Worm (Caenorhabditis elegans): Measurements from ENCODE around the gene F32D8.14.

F32D8.14 gene

DNA sequence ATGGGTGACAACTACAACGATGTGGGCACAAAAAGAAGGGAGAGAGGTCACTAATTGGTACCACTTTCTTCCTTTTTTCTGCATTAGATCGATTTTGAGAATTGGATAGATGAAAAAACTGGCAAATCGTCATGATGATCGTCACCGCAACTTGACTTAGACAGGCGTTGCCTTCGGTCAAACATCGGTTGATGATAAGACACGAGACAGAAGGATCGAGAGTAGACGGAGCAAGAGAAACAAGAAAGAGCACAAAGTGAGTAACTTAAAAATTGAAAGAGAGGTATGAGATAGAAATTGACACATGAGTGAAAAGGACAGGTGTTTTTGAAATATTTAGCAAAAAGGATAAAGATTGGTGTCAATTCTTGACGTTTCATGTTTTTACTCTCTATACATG, 24.5 kb downstream of the F32D8.14 start:
- TF ChIP-seq hmbx-1 (tag; optimal IDR thresholded peaks at IDR 0.05) (no peak), sea-1 (GFP tag; conservative IDR thresholded peaks at IDR 0.05) (no peak), pes-1 (GFP tag; IDR thresholded peaks at IDR 0.05) (no peak), ama-1 (optimal IDR thresholded peaks at IDR 0.05) (no peak), aly-1 (tag; optimal IDR thresholded peaks at IDR 0.05) (no peak), tbx-37 (GFP tag; conservative IDR thresholded peaks at IDR 0.05) (no peak), ceh-13 (GFP tag; optimal IDR thresholded peaks at IDR 0.05) (no peak)

DNA sequence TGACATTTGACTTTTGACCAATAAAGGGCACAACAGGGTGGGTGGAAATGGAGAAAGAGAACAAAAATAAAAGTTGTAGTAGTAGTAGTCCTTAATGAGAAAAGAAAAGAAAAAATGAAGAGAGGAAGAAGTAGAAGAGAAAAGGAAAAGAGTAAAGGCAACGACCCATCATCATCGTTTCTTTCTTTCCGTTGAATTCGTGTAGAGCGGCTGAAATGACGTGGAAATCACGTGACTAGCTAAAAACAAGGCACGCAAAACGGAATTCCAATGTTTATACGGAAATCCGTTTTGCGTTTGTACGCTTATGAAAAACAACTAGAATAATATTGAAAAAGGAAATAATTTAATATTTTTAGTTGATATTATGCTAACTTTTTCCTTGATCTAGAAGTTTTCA, 27.0 kb downstream of the F32D8.14 start:
- no peak for TF ChIP-seq ceh-36 (tag; optimal IDR thresholded peaks at IDR 0.05)
- TF ChIP-seq F13C5.2 (tag; optimal IDR thresholded peaks at IDR 0.05) = no peak
- no peak for TF ChIP-seq hmg-4 (GFP tag; optimal IDR thresholded peaks at IDR 0.05)
- TF ChIP-seq hmbx-1 (tag; optimal IDR thresholded peaks at IDR 0.05) = no peak
- no peak for TF ChIP-seq hnd-1 (tag; optimal IDR thresholded peaks at IDR 0.05)

DNA sequence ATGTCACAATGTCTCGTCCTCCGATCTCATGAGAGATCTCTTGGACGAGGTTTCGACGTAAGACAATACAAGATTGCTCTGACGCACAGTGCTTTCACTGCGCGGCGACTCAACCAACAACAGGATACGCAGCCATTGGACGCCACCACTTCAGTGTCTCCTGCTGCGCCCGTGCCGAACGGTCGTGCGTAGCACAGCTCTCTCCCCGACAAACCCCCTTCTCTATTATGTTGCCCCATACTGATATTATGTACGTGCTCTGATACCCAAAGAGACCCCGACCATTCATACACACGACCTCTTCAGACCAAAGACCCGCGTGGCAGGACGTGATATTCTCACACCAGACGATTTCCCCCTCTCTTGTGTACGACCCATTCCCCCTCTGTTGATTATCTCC, 28.2 kb downstream of the F32D8.14 start:
- peak; percentile 43; the same call in 1 of the 2 replicates for TF ChIP-seq sea-1 (GFP tag; conservative IDR thresholded peaks at IDR 0.05)

DNA sequence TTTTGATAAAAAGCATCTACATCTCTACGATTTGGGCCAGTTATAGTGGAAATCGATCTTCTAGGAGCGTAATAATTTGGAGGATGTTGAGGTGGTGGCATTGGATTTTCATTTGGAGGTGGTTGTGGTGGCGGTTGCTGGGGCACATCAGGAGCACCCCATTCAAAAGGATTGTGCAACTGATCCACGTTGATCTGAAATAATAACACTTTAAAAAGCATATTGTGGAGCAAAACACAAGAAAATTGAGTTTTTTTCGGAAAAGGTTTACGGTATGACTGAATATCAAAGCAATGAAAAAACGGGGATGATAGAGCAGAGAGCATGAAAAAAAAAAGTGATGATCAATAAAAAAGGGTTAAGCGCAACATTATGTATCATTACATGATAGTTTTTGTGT, 29.0 kb downstream of the F32D8.14 start, which contains the start of gene saeg-1:
Gene saeg-1 (minus strand): TSS at position 101 of the 400 bp plus-strand sequence.
- TF ChIP-seq B0310.2 (tag; optimal IDR thresholded peaks at IDR 0.05) (no peak), ets-7 (tag; optimal IDR thresholded peaks at IDR 0.05) (no peak), ceh-36 (tag; optimal IDR thresholded peaks at IDR 0.05) (no peak), hmbx-1 (tag; optimal IDR thresholded peaks at IDR 0.05) (no peak), hnd-1 (tag; optimal IDR thresholded peaks at IDR 0.05) (no peak), tra-4 (tag; optimal IDR thresholded peaks at IDR 0.05) (no peak), pes-1 (GFP tag; IDR thresholded peaks at IDR 0.05) (no peak), tbx-11 (GFP tag; IDR thresholded peaks at IDR 0.05) (no peak)

DNA sequence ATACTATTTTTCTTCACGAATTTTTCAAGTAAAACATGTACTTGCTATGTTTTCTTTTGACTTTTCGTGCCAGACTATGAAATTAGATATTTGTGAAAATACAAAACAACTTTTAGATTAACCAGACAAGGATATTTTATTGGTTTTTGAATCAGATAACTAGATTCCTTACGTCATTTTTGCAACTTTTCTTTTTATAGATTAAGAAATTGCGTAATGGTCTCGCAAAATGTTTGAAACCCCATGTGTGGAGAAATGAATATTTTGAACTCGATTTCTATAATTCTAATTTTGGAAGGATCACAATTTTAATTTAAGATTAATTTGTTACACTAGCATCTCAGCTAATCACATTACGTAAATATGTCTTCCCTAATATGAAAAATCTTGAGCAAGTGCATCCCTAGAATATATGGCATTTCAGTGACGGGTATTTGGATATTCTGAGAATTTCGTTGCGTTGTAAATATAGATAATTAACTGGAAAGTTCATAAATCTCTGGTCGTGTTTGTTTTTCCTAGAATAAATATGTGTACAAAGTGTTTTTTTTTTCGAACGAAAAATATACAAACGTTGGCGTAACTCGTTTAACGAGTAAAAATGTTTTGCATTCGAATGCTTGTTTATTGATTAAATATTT, 32.0 kb downstream of the F32D8.14 start:
- TF ChIP-seq sea-1 (GFP tag; conservative IDR thresholded peaks at IDR 0.05) (no peak), flt-1 (GFP tag; IDR thresholded peaks at IDR 0.05) (no peak), aly-1 (tag; optimal IDR thresholded peaks at IDR 0.05) (no peak), tra-4 (tag; optimal IDR thresholded peaks at IDR 0.05) (no peak), B0310.2 (tag; optimal IDR thresholded peaks at IDR 0.05) (no peak), hmbx-1 (tag; optimal IDR thresholded peaks at IDR 0.05) (no peak)

DNA sequence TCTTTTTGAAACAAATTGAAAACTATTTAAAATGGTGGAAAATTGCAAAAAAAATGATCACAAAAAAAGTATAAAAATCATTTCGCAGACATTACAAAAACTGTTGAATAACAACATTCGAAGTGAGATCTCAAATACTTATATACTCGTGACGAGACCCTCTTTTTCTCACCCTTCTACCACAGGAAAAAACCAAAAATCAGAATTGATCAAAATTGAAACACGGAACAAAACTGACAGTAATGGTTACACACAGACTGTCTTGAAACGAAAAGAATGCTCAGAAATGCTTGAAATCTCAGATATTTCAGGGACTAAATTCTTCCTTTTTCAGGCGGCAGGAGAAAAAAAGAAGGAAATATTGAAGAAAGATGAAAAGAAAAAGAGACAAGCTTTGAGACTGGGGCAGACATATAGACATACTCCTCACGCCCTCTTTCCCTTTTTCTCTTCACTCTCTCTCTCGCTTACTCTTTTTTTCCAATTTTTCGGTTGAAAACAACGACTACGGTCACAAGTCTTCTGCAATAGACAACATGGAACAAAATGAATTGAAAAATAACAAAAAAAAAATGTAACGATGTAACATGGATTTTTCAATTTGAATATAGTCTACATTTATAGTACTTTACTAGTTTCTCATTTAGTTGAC, 32.9 kb downstream of the F32D8.14 start:
- no peak for TF ChIP-seq scrt-1 (GFP tag; IDR thresholded peaks at IDR 0.05)
- TF ChIP-seq tbx-37 (GFP tag; conservative IDR thresholded peaks at IDR 0.05) = no peak
- TF ChIP-seq flt-1 (GFP tag; IDR thresholded peaks at IDR 0.05) = no peak
- TF ChIP-seq F13C5.2 (tag; optimal IDR thresholded peaks at IDR 0.05) = no peak
- no peak for TF ChIP-seq hnd-1 (tag; optimal IDR thresholded peaks at IDR 0.05)
- TF ChIP-seq ets-7 (tag; optimal IDR thresholded peaks at IDR 0.05) = no peak
- TF ChIP-seq ama-1 (optimal IDR thresholded peaks at IDR 0.05) = no peak
- TF ChIP-seq tbx-11 (GFP tag; IDR thresholded peaks at IDR 0.05) = no peak
- no peak for TF ChIP-seq hmg-4 (GFP tag; optimal IDR thresholded peaks at IDR 0.05)
- no peak for TF ChIP-seq hmbx-1 (tag; optimal IDR thresholded peaks at IDR 0.05)
- no peak for TF ChIP-seq pes-1 (GFP tag; IDR thresholded peaks at IDR 0.05)
- TF ChIP-seq sea-1 (GFP tag; conservative IDR thresholded peaks at IDR 0.05) = no peak
- no peak for TF ChIP-seq ceh-36 (tag; optimal IDR thresholded peaks at IDR 0.05)
- no peak for TF ChIP-seq B0310.2 (tag; optimal IDR thresholded peaks at IDR 0.05)

DNA sequence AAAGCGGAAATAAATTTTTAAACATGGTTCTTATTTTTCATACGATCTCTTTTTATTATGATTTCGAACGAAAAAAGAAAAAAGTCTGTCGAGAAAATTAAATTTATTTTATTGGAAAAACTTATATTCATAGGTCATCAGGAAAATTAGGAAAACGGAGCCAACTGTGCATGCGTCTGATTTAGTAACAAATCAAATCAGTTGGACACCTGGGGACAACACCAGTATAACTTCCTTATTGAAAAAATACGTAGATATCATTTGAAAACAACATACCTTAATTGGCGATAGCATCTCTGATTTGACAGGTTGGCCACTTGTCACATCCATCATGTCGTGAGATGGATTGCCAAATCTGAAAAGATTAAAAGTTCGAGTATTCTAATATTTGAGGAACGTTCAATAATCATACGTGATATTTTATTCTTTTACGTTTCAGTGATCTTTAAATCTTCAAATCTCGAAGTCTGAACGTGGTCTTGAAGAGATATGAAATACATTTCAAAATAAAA, 34.0 kb downstream of the F32D8.14 start:
- TF ChIP-seq sea-1 (GFP tag; conservative IDR thresholded peaks at IDR 0.05) (no peak), tbx-37 (GFP tag; conservative IDR thresholded peaks at IDR 0.05) (no peak), ets-7 (tag; optimal IDR thresholded peaks at IDR 0.05) (no peak), flt-1 (GFP tag; IDR thresholded peaks at IDR 0.05) (no peak), aly-1 (tag; optimal IDR thresholded peaks at IDR 0.05) (no peak), scrt-1 (GFP tag; IDR thresholded peaks at IDR 0.05) (no peak), ceh-13 (GFP tag; optimal IDR thresholded peaks at IDR 0.05) (no peak), B0310.2 (tag; optimal IDR thresholded peaks at IDR 0.05) (no peak), ama-1 (optimal IDR thresholded peaks at IDR 0.05) (no peak), tra-4 (tag; optimal IDR thresholded peaks at IDR 0.05) (no peak), hmg-4 (GFP tag; optimal IDR thresholded peaks at IDR 0.05) (no peak), F13C5.2 (tag; optimal IDR thresholded peaks at IDR 0.05) (no peak), hmbx-1 (tag; optimal IDR thresholded peaks at IDR 0.05) (no peak), hnd-1 (tag; optimal IDR thresholded peaks at IDR 0.05) (no peak), ceh-36 (tag; optimal IDR thresholded peaks at IDR 0.05) (no peak), tbx-11 (GFP tag; IDR thresholded peaks at IDR 0.05) (no peak)

DNA sequence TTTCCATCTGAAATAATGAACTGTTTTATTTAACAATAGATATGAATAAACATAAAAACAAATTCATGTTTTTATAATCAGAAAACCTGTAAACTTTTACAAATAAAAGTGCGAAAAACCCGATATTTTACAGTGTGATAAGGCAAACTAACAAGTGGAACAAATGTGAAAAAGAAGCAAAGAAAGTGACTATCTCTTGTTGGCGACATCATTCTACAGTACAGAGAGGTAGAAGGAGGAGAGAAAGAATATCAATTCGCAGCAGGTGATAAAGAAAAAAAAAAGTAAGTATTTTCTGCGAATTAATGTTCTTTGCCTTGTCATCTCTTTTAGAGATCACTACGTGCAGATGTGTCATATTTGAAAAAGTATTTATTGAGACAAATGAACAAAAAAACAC, 34.8 kb downstream of the F32D8.14 start:
- TF ChIP-seq flt-1 (GFP tag; IDR thresholded peaks at IDR 0.05) (no peak), hnd-1 (tag; optimal IDR thresholded peaks at IDR 0.05) (no peak), F13C5.2 (tag; optimal IDR thresholded peaks at IDR 0.05) (no peak), tbx-37 (GFP tag; conservative IDR thresholded peaks at IDR 0.05) (no peak), hmg-4 (GFP tag; optimal IDR thresholded peaks at IDR 0.05) (no peak), hmbx-1 (tag; optimal IDR thresholded peaks at IDR 0.05) (no peak), ceh-13 (GFP tag; optimal IDR thresholded peaks at IDR 0.05) (no peak), tbx-11 (GFP tag; IDR thresholded peaks at IDR 0.05) (no peak), B0310.2 (tag; optimal IDR thresholded peaks at IDR 0.05) (no peak), ama-1 (optimal IDR thresholded peaks at IDR 0.05) (no peak), tra-4 (tag; optimal IDR thresholded peaks at IDR 0.05) (no peak), ceh-36 (tag; optimal IDR thresholded peaks at IDR 0.05) (no peak), sea-1 (GFP tag; conservative IDR thresholded peaks at IDR 0.05) (no peak), pes-1 (GFP tag; IDR thresholded peaks at IDR 0.05) (no peak)
